Worm (Caenorhabditis elegans): ENCODE data around the gene scc-2.

ce11 chrII:283594-283993 lies 20.1 kb upstream of the scc-2 start, which contains the start of gene B0432.9:
- TF ChIP-seq eyg-1 (tag; optimal IDR thresholded peaks at IDR 0.05) (no peak), madf-2 (tag; optimal IDR thresholded peaks at IDR 0.05) (no peak), hlh-6 (tag; optimal IDR thresholded peaks at IDR 0.05) (no peak)
